Worm (Caenorhabditis elegans) whole organism, young adult: ENCODE results near the gene Y53F4B.27.

Source experiments
- B0019.2 ChIP-seq: fragments of 200-800 bp; sonication (Bioruptor generic); conservative IDR thresholded peaks from 2 replicates; pipeline ENCODE4 v1.3.6; 2022; ENCODE audit warnings: missing genetic modification reagents, missing genetic modification characterization, missing compliant biosample characterization
- B0035.1 ChIP-seq: sonication (generic microtip); optimal IDR thresholded peaks from 2 replicates; lab custom pipeline; 2016; ENCODE audit warnings: missing genetic modification characterization, mild to moderate bottlenecking, missing compliant biosample characterization, missing genotype, missing genetic modification reagents
- B0336.3 ChIP-seq: fragments of 200-800 bp; sonication (Bioruptor generic); IDR thresholded peaks from 2 replicates; pipeline ENCODE4 v1.3.6; 2022; ENCODE audit warnings: missing genetic modification characterization, missing compliant biosample characterization
- C06A6.2 ChIP-seq: fragments of 200-800 bp; sonication (Bioruptor generic); conservative IDR thresholded peaks from 2 replicates; pipeline ENCODE4 v1.3.6; 2022; ENCODE audit warnings: missing genetic modification characterization, missing compliant biosample characterization
- D2030.7 ChIP-seq: fragments of 200-800 bp; sonication (Bioruptor generic); IDR thresholded peaks from 2 replicates; pipeline ENCODE4 v1.3.6; 2022; ENCODE audit warnings: missing genetic modification reagents, missing genetic modification characterization, missing compliant biosample characterization
- F22D6.2 ChIP-seq: sonication (generic microtip); optimal IDR thresholded peaks from 2 replicates; lab custom pipeline; 2016; ENCODE audit warnings: mild to moderate bottlenecking, missing genetic modification characterization, missing compliant biosample characterization
- F37B4.10 ChIP-seq: fragments of 200-800 bp; sonication (Bioruptor generic); IDR thresholded peaks from 2 replicates; pipeline ENCODE4 v1.3.6; 2022; ENCODE audit warnings: missing genetic modification characterization, missing compliant biosample characterization
- F52B5.7 ChIP-seq: sonication (generic microtip); optimal IDR thresholded peaks from 2 replicates; lab custom pipeline; 2016; ENCODE audit warnings: mild to moderate bottlenecking, missing genetic modification characterization, missing compliant biosample characterization
- K12H6.12 ChIP-seq: fragments of 200-800 bp; sonication (Bioruptor generic); optimal IDR thresholded peaks from 2 replicates; lab custom pipeline; 2018; ENCODE audit warnings: mild to moderate bottlenecking, missing genetic modification characterization, missing compliant biosample characterization
- T26A5.8 ChIP-seq: sonication (generic microtip); optimal IDR thresholded peaks from 2 replicates; lab custom pipeline; 2016; ENCODE audit warnings: missing genetic modification characterization, missing compliant biosample characterization
- Y53G8AR.9 ChIP-seq: fragments of 200-800 bp; sonication (Bioruptor generic); conservative IDR thresholded peaks from 2 replicates; pipeline ENCODE4 v1.3.6; 2022; ENCODE audit warnings: missing genetic modification reagents, missing genetic modification characterization, missing compliant biosample characterization
- Y56A3A.18 ChIP-seq: fragments of 200-800 bp; sonication (Bioruptor generic); IDR thresholded peaks from 2 replicates; pipeline ENCODE4 v1.3.6; 2022; ENCODE audit warnings: missing genetic modification reagents, missing genetic modification characterization, missing compliant biosample characterization
- aptf-2 ChIP-seq: fragments of 200-800 bp; sonication (Bioruptor generic); conservative IDR thresholded peaks from 2 replicates; pipeline ENCODE4 v1.3.6; 2022; ENCODE audit warnings: missing genetic modification reagents, missing genetic modification characterization, missing compliant biosample characterization
- atf-7 ChIP-seq: sonication (generic microtip); optimal IDR thresholded peaks from 2 replicates; lab custom pipeline; 2017; ENCODE audit warnings: mild to moderate bottlenecking, missing genetic modification characterization, missing compliant biosample characterization
- attf-5 ChIP-seq: fragments of 200-800 bp; sonication (Bioruptor generic); optimal IDR thresholded peaks from 2 replicates; lab custom pipeline; 2018; ENCODE audit warnings: mild to moderate bottlenecking, missing genetic modification characterization, missing compliant biosample characterization
- attf-6 ChIP-seq: fragments of 200-800 bp; sonication (Bioruptor generic); IDR thresholded peaks from 2 replicates; pipeline ENCODE4 v1.3.6; 2022; ENCODE audit warnings: missing genetic modification reagents, missing genetic modification characterization, missing compliant biosample characterization
- bed-1 ChIP-seq: fragments of 200-800 bp; sonication (Bioruptor generic); IDR thresholded peaks from 2 replicates; pipeline ENCODE4 v1.3.6; 2022; ENCODE audit warnings: missing genetic modification reagents, missing genetic modification characterization, missing compliant biosample characterization
- ccch-3 ChIP-seq: fragments of 200-800 bp; sonication (Bioruptor generic); optimal IDR thresholded peaks from 2 replicates; lab custom pipeline; 2018; ENCODE audit warnings: mild to moderate bottlenecking, missing genetic modification characterization, missing compliant biosample characterization
- cebp-1 ChIP-seq, 2 experiments: fragments of 200-800 bp in 1 of 2; sonication (Bioruptor generic) in 1 of 2; sonication (generic microtip) in 1 of 2; IDR thresholded peaks in 1 of 2; optimal IDR thresholded peaks in 1 of 2; 2 replicates each; pipeline versions ENCODE4 v1.3.6 to Lab custom; 2017 to 2022; ENCODE audit warnings: missing compliant biosample characterization in 2 of 2, missing genetic modification characterization in 2 of 2, mild to moderate bottlenecking in 1 of 2, missing genetic modification reagents in 1 of 2, moderate library complexity in 1 of 2
- ceh-27 ChIP-seq: fragments of 200-800 bp; sonication (Bioruptor generic); optimal IDR thresholded peaks from 2 replicates; lab custom pipeline; 2018; ENCODE audit warnings: mild to moderate bottlenecking, missing genetic modification characterization, moderate library complexity, missing compliant biosample characterization
- ceh-40 ChIP-seq: fragments of 200-800 bp; sonication (Bioruptor generic); IDR thresholded peaks from 2 replicates; pipeline ENCODE4 v1.3.6; 2022; ENCODE audit warnings: missing genetic modification characterization, missing compliant biosample characterization
- ceh-91 ChIP-seq: fragments of 200-800 bp; sonication (Bioruptor generic); IDR thresholded peaks from 2 replicates; pipeline ENCODE4 v1.3.6; 2022; ENCODE audit warnings: missing genetic modification reagents, missing genetic modification characterization, missing compliant biosample characterization
- chd-7 ChIP-seq: sonication (generic microtip); optimal IDR thresholded peaks from 2 replicates; lab custom pipeline; 2016; ENCODE audit warnings: mild to moderate bottlenecking, missing genetic modification characterization, moderate library complexity, missing compliant biosample characterization
- dpl-1 ChIP-seq: fragments of 150-350 bp; optimal IDR thresholded peaks from 2 replicates; lab custom pipeline; 2014; ENCODE audit warnings: missing biosample characterization, missing genetic modification reagents, missing genetic modification characterization
- egl-44 ChIP-seq: fragments of 200-800 bp; sonication (Bioruptor generic); IDR thresholded peaks from 2 replicates; pipeline ENCODE4 v1.3.6; 2022; ENCODE audit warnings: missing genetic modification reagents, missing genetic modification characterization, missing compliant biosample characterization
- ekl-4 ChIP-seq: fragments of 200-800 bp; sonication (Bioruptor generic); IDR thresholded peaks from 2 replicates; pipeline ENCODE4 v1.3.6; 2022; ENCODE audit warnings: missing genetic modification reagents, missing genetic modification characterization, missing compliant biosample characterization
- hlh-12 ChIP-seq: sonication (generic microtip); optimal IDR thresholded peaks from 2 replicates; lab custom pipeline; 2016; ENCODE audit warnings: missing genetic modification characterization, missing compliant biosample characterization
- hlh-26 ChIP-seq: fragments of 200-800 bp; sonication (Bioruptor generic); conservative IDR thresholded peaks from 2 replicates; pipeline ENCODE4 v1.3.6; 2022; ENCODE audit warnings: missing genetic modification reagents, missing genetic modification characterization, missing compliant biosample characterization
- hmg-20 ChIP-seq: fragments of 200-800 bp; sonication (Bioruptor generic); IDR thresholded peaks from 2 replicates; pipeline ENCODE4 v1.3.6; 2022; ENCODE audit warnings: missing genetic modification reagents, missing genetic modification characterization, missing compliant biosample characterization
- hsf-1 ChIP-seq: fragments of 200-800 bp; sonication (Bioruptor generic); IDR thresholded peaks from 2 replicates; pipeline ENCODE4 v1.3.6; 2022; ENCODE audit warnings: missing genetic modification reagents, missing genetic modification characterization, missing compliant biosample characterization
- let-607 ChIP-seq, 2 experiments: fragments of 200-800 bp in 1 of 2; sonication (Bioruptor generic) in 1 of 2; sonication (generic microtip) in 1 of 2; optimal IDR thresholded peaks; 2 replicates each; lab custom pipeline; 2016 to 2018; ENCODE audit warnings: mild to moderate bottlenecking in 2 of 2, missing compliant biosample characterization in 2 of 2, missing genetic modification characterization in 2 of 2, moderate library complexity in 2 of 2, missing genotype in 1 of 2
- lin-40 ChIP-seq: sonication (generic microtip); optimal IDR thresholded peaks from 2 replicates; lab custom pipeline; 2016; ENCODE audit warnings: missing genetic modification characterization, mild to moderate bottlenecking, missing compliant biosample characterization, missing genotype, missing genetic modification reagents
- lir-1 ChIP-seq: fragments of 200-800 bp; sonication (Bioruptor generic); conservative IDR thresholded peaks from 2 replicates; pipeline ENCODE4 v1.3.6; 2022; ENCODE audit warnings: missing genetic modification reagents, missing genetic modification characterization, missing compliant biosample characterization
- madf-10 ChIP-seq: sonication (generic microtip); optimal IDR thresholded peaks from 2 replicates; lab custom pipeline; 2016; ENCODE audit warnings: mild to moderate bottlenecking, missing genetic modification characterization, missing compliant biosample characterization
- madf-6 ChIP-seq: fragments of 200-800 bp; sonication (Bioruptor generic); IDR thresholded peaks from 2 replicates; pipeline ENCODE4 v1.3.6; 2022; ENCODE audit warnings: missing genetic modification reagents, missing genetic modification characterization, missing compliant biosample characterization
- mcd-1 ChIP-seq: fragments of 200-800 bp; sonication (Bioruptor generic); IDR thresholded peaks from 2 replicates; pipeline ENCODE4 v1.3.6; 2022; ENCODE audit warnings: missing genetic modification reagents, missing genetic modification characterization, missing compliant biosample characterization
- nhr-179 ChIP-seq: sonication (generic microtip); optimal IDR thresholded peaks from 2 replicates; lab custom pipeline; 2016; ENCODE audit warnings: mild to moderate bottlenecking, missing genetic modification characterization, missing compliant biosample characterization
- nhr-80 ChIP-seq: sonication (generic microtip); optimal IDR thresholded peaks from 2 replicates; lab custom pipeline; 2016; ENCODE audit warnings: missing genetic modification characterization, missing compliant biosample characterization
- nhr-90 ChIP-seq: sonication (generic microtip); optimal IDR thresholded peaks from 2 replicates; lab custom pipeline; 2016; ENCODE audit warnings: missing genotype, mild to moderate bottlenecking, missing genetic modification characterization, missing compliant biosample characterization
- pha-4 ChIP-seq: fragments of 150-350 bp; sonication (generic microtip); optimal IDR thresholded peaks from 2 replicates; lab custom pipeline; 2014; ENCODE audit warnings: missing biosample characterization, missing genetic modification reagents, missing genetic modification characterization
- snpc-4 ChIP-seq, 5 experiments: fragments of 150-350 bp in 1 of 5; sonication (generic microtip) in 4 of 5; optimal IDR thresholded peaks; 2 replicates each; lab custom pipeline; 2014 to 2018; ENCODE audit warnings: missing genetic modification characterization in 5 of 5, missing biosample characterization in 3 of 5, antibody characterized with exemption in 2 of 5, mild to moderate bottlenecking in 2 of 5, missing compliant biosample characterization in 2 of 5, missing genotype in 2 of 5, moderate library complexity in 2 of 5, missing genetic modification reagents in 1 of 5
- sptf-2 ChIP-seq: fragments of 200-800 bp; sonication (Bioruptor generic); optimal IDR thresholded peaks from 2 replicates; lab custom pipeline; 2018; ENCODE audit warnings: mild to moderate bottlenecking, missing genetic modification characterization, missing compliant biosample characterization
- tbp1 ChIP-seq: fragments of 200-800 bp; sonication (Bioruptor generic); optimal IDR thresholded peaks from 2 replicates; lab custom pipeline; 2018; ENCODE audit warnings: mild to moderate bottlenecking, missing genetic modification characterization, missing compliant biosample characterization
- zfh-2 ChIP-seq: fragments of 200-800 bp; sonication (Bioruptor generic); conservative IDR thresholded peaks from 2 replicates; pipeline ENCODE4 v1.3.6; 2022; ENCODE audit warnings: missing genetic modification reagents, missing genetic modification characterization, missing compliant biosample characterization
- ztf-18 ChIP-seq: sonication (generic microtip); optimal IDR thresholded peaks from 2 replicates; lab custom pipeline; 2016; ENCODE audit warnings: missing genotype, mild to moderate bottlenecking, missing genetic modification characterization, missing compliant biosample characterization
- ztf-25 ChIP-seq: fragments of 200-800 bp; sonication (Bioruptor generic); IDR thresholded peaks from 2 replicates; pipeline ENCODE4 v1.3.6; 2022; ENCODE audit warnings: missing genetic modification reagents, missing genetic modification characterization, missing compliant biosample characterization
- ztf-28 ChIP-seq: fragments of 200-800 bp; sonication (Bioruptor generic); IDR thresholded peaks from 2 replicates; pipeline ENCODE4 v1.3.6; 2022; ENCODE audit warnings: missing genetic modification reagents, missing genetic modification characterization, missing compliant biosample characterization

Y53F4B.27 gene

DNA sequence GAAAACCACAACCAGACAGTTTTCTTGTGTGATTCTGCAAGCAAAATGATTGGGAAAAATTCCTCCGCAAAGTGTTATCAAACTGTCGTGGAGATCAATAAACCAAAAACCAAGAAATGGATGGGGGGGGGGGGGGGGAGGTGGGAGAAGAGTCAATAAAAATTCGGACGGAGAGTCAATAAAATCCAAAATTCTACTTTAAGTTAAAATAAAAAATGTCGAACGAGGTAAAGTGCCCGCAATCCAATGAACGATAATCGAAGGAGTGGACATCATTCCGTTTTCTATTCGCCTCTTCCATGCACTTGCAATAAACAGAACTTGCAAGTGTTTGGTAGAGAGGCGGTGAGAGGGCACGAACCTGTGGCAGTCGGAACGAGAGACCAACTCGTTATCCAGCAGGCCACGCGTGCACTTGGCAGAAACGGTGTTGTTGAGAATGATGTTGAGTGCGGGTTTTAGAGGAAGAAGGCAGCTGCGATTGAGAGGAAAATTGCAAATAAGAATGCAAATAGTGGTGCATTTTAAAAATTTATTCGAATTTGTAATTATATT, 20.1 kb downstream of the Y53F4B.27 start, which contains the start of gene gst-27 (continued):
- TF ChIP-seq ceh-40 (GFP tag; lab: Robert Waterston, UW) (peak; percentile 84), hsf-1 (GFP tag; lab: Robert Waterston, UW) (peak; percentile 72), madf-6 (GFP tag; lab: Robert Waterston, UW) (peak; percentile 74), ceh-27 (peak; percentile 94), cebp-1 (GFP tag; IDR thresholded peaks at IDR 0.05; lab: Robert Waterston, UW) (no peak), cebp-1 (tag; optimal IDR thresholded peaks at IDR 0.05; lab: Kevin White, UChicago) (peak; percentile 86), K12H6.12 (tag; lab: Kevin White, UChicago) (peak; percentile 82), ekl-4 (GFP tag; lab: Robert Waterston, UW) (peak; percentile 79), B0019.2 (0 out of 2 replicates have a peak, but pooled peaks have one; percentile 28), F37B4.10 (no peak), lin-40 (peak; percentile 89), nhr-80 (tag; lab: Kevin White, UChicago) (peak; percentile 69), T26A5.8 (tag; lab: Kevin White, UChicago) (peak; percentile 22), sptf-2 (peak; percentile 73), B0336.3 (GFP tag; lab: Robert Waterston, UW) (peak; percentile 87), hlh-26 (GFP tag; lab: Robert Waterston, UW) (no peak), lir-1 (GFP tag; lab: Robert Waterston, UW) (peak; percentile 52; the same call in 1 of the 2 replicates), Y56A3A.18 (GFP tag; lab: Robert Waterston, UW) (peak; percentile 85), F52B5.7 (tag; lab: Kevin White, UChicago) (peak; percentile 91), let-607 (tag; optimal IDR thresholded peaks at IDR 0.05; lab: Kevin White, UChicago) (peak; percentile 24 to 56), hlh-12 (tag; lab: Kevin White, UChicago) (no peak), attf-5 (GFP tag; lab: Kevin White, UChicago) (peak; percentile 82), C06A6.2 (GFP tag; lab: Robert Waterston, UW) (0 out of 2 replicates have a peak, but pooled peaks have one; percentile 34), B0035.1 (tag; lab: Kevin White, UChicago) (peak; percentile 61), madf-10 (tag; lab: Kevin White, UChicago) (peak; percentile 88), attf-6 (GFP tag; lab: Robert Waterston, UW) (peak; percentile 61), ccch-3 (GFP tag; lab: Kevin White, UChicago) (peak; percentile 55), dpl-1 (peak; percentile 41), F22D6.2 (tag; lab: Kevin White, UChicago) (peak; percentile 67), mcd-1 (peak; percentile 77), D2030.7 (GFP tag; lab: Robert Waterston, UW) (peak; percentile 98), ztf-25 (GFP tag; lab: Robert Waterston, UW) (peak; percentile 91), nhr-179 (tag; lab: Kevin White, UChicago) (peak; percentile 72), nhr-90 (tag; lab: Kevin White, UChicago) (peak; percentile 95), atf-7 (peak; percentile 78), chd-7 (tag; lab: Kevin White, UChicago) (peak; percentile 93), aptf-2 (GFP tag; lab: Robert Waterston, UW) (no peak), tbp1 (GFP tag; lab: Kevin White, UChicago) (peak; percentile 97), ceh-91 (0 out of 2 replicates have a peak, but pooled peaks have one; percentile 21), Y53G8AR.9 (peak; percentile 79), egl-44 (peak; percentile 90), hmg-20 (GFP tag; lab: Robert Waterston, UW) (peak; percentile 72; the same call in 1 of the 2 replicates), pha-4 (no peak), bed-1 (GFP tag; lab: Robert Waterston, UW) (0 out of 2 replicates have a peak, but pooled peaks have one; percentile 37), snpc-4 (GFP tag; optimal IDR thresholded peaks at IDR 0.05; lab: Kevin White, UChicago) (peak; percentile 53), snpc-4 (tag; optimal IDR thresholded peaks at IDR 0.05; lab: Kevin White, UChicago) (peak; percentile 57 to 84 (median 79)), ztf-28 (GFP tag; lab: Robert Waterston, UW) (0 out of 2 replicates have a peak, but pooled peaks have one; percentile 70), ztf-18 (tag; lab: Kevin White, UChicago) (peak; percentile 76), zfh-2 (GFP tag; lab: Robert Waterston, UW) (peak; percentile 86)
